Fruit fly (Drosophila melanogaster) Kc167 (cell line): Measurements from ENCODE around the gene emb.

Source experiments
- Myc ChIP-seq: fragments of >200 bp; optimal IDR thresholded peaks from 2 replicates; lab custom pipeline; 2017; ENCODE audit warnings: missing external identifiers
- Sin3A ChIP-seq: fragments of >200 bp; optimal IDR thresholded peaks from 2 replicates; lab custom pipeline; 2018; ENCODE audit warnings: missing external identifiers
- h ChIP-seq: fragments of >200 bp; optimal IDR thresholded peaks from 3 replicates; lab custom pipeline; 2018; ENCODE audit warnings: missing external identifiers
- insv ChIP-seq: fragments of >200 bp; optimal IDR thresholded peaks from 3 replicates; lab custom pipeline; 2018; ENCODE audit warnings: missing external identifiers
- psq ChIP-seq: fragments of >200 bp; optimal IDR thresholded peaks from 2 replicates; lab custom pipeline; 2017; ENCODE audit warnings: missing external identifiers
- ttk ChIP-seq: sonication (Bioruptor generic); optimal IDR thresholded peaks from 2 replicates; lab custom pipeline; 2017; ENCODE audit warnings: missing external identifiers

Gene emb

dm6 chr2L:8372248-8372647 lies 31.1 kb upstream of the emb start:
- no peak for TF ChIP-seq insv
- no peak for TF ChIP-seq psq (lab: Kevin White, UChicago)
- TF ChIP-seq ttk (lab: Kevin White, UChicago), result no peak
- no peak for TF ChIP-seq h
- TF ChIP-seq Myc (lab: Kevin White, UChicago), result no peak
- TF ChIP-seq Sin3A (lab: Kevin White, UChicago), result no peak

dm6 chr2L:8374235-8374634 lies 29.1 kb upstream of the emb start, which contains the start of gene Wdr82:
Gene Wdr82, plus strand, starts transcription at chr2L:8374461.
- TF ChIP-seq psq (lab: Kevin White, UChicago) (no peak), insv (no peak), h (no peak), Myc (lab: Kevin White, UChicago) (no peak), ttk (lab: Kevin White, UChicago) (no peak), Sin3A (lab: Kevin White, UChicago) (no peak)

dm6 chr2L:8376717-8377116 lies 26.7 kb upstream of the emb start, which contains the start of the genes CG13390 and CG17294:
Gene CG13390, minus strand, starts transcription at chr2L:8376797.
Gene CG17294, plus strand, starts transcription at chr2L:8377035.
- TF ChIP-seq Myc (lab: Kevin White, UChicago), result no peak
- no peak for TF ChIP-seq psq (lab: Kevin White, UChicago)
- no peak for TF ChIP-seq insv
- TF ChIP-seq h, result no peak

dm6 chr2L:8381508-8382036 lies 21.8 kb upstream of the emb start, which contains the start of gene AlaRS:
Gene AlaRS, minus strand, starts transcription at chr2L:8381764.
- TF ChIP-seq Myc (lab: Kevin White, UChicago) (no peak), psq (lab: Kevin White, UChicago) (no peak), ttk (lab: Kevin White, UChicago) (no peak), Sin3A (lab: Kevin White, UChicago) (no peak), insv (no peak), h (no peak)

- no peak for TF ChIP-seq insv
- TF ChIP-seq h, result no peak
- TF ChIP-seq Myc (lab: Kevin White, UChicago), result no peak
- no peak for TF ChIP-seq ttk (lab: Kevin White, UChicago)
- no peak for TF ChIP-seq psq (lab: Kevin White, UChicago)
- no peak for TF ChIP-seq Sin3A (lab: Kevin White, UChicago)
Observed at dm6 chr2L:8382646-8383045, 20.7 kb upstream of the emb start, which contains the start of the genes CG13392 and Rcd4. Gene CG13392, minus strand, starts transcription at chr2L:8382807. Gene Rcd4, plus strand, starts transcription at chr2L:8382861.

dm6 chr2L:8384108-8384601 lies 19.2 kb upstream of the emb start, which contains the start of the genes Dad1 and CG13384:
Gene Dad1, minus strand, starts transcription at chr2L:8384137.
Gene CG13384, plus strand, starts transcription at chr2L:8384455.
- no peak for TF ChIP-seq Sin3A (lab: Kevin White, UChicago)
- no peak for TF ChIP-seq psq (lab: Kevin White, UChicago)
- TF ChIP-seq insv, result no peak
- TF ChIP-seq ttk (lab: Kevin White, UChicago), result no peak
- TF ChIP-seq Myc (lab: Kevin White, UChicago), result no peak
- no peak for TF ChIP-seq h

dm6 chr2L:8384985-8385519 lies 18.3 kb upstream of the emb start:
- no peak for TF ChIP-seq Sin3A (lab: Kevin White, UChicago)
- no peak for TF ChIP-seq insv
- no peak for TF ChIP-seq Myc (lab: Kevin White, UChicago)
- TF ChIP-seq h, result no peak

- TF ChIP-seq Myc (lab: Kevin White, UChicago) (no peak), insv (no peak), ttk (lab: Kevin White, UChicago) (no peak), psq (lab: Kevin White, UChicago) (no peak), h (no peak), Sin3A (lab: Kevin White, UChicago) (no peak)
Observed at dm6 chr2L:8385849-8386248, 17.5 kb upstream of the emb start.

- TF ChIP-seq ttk (lab: Kevin White, UChicago) (no peak), psq (lab: Kevin White, UChicago) (no peak), Sin3A (lab: Kevin White, UChicago) (no peak), insv (no peak), h (no peak), Myc (lab: Kevin White, UChicago) (no peak)
Observed at dm6 chr2L:8389231-8389630, 14.1 kb upstream of the emb start, which contains the start of gene CG42819. Gene CG42819, minus strand, starts transcription at chr2L:8389331.

- no peak for TF ChIP-seq Sin3A (lab: Kevin White, UChicago)
- TF ChIP-seq ttk (lab: Kevin White, UChicago), result no peak
- TF ChIP-seq insv, result no peak
- TF ChIP-seq psq (lab: Kevin White, UChicago), result no peak
- no peak for TF ChIP-seq h
- TF ChIP-seq Myc (lab: Kevin White, UChicago), result no peak
Observed at dm6 chr2L:8392298-8392697, 11.1 kb upstream of the emb start, which contains the start of gene CG42820. Gene CG42820, minus strand, starts transcription at chr2L:8392398.

dm6 chr2L:8393122-8393521 lies 10.3 kb upstream of the emb start, which contains the start of gene Acp29AB:
Gene Acp29AB, minus strand, starts transcription at chr2L:8393222.
- TF ChIP-seq Myc (lab: Kevin White, UChicago) (no peak), ttk (lab: Kevin White, UChicago) (no peak), h (no peak), Sin3A (lab: Kevin White, UChicago) (no peak), psq (lab: Kevin White, UChicago) (no peak), insv (no peak)

dm6 chr2L:8394180-8394579 lies 9.2 kb upstream of the emb start, which contains the start of gene lectin-29Ca:
Gene lectin-29Ca, minus strand, starts transcription at chr2L:8394280.
- no peak for TF ChIP-seq ttk (lab: Kevin White, UChicago)
- TF ChIP-seq Sin3A (lab: Kevin White, UChicago), result no peak
- no peak for TF ChIP-seq insv
- no peak for TF ChIP-seq h
- TF ChIP-seq Myc (lab: Kevin White, UChicago), result no peak
